Fruit fly (Drosophila melanogaster) whole organism, embryonic: Measurements from ENCODE around the gene CG7366.

Experiments
- B-H1 ChIP-seq: fragments of 200-800 bp; sonication (Bioruptor generic); IDR thresholded peaks from 3 replicates; pipeline ENCODE4 v1.3.6; 2022; ENCODE audit warnings: missing biosample characterization, missing genetic modification characterization
- Bdp1 ChIP-seq: fragments of 200-800 bp; sonication (Bioruptor generic); optimal IDR thresholded peaks from 3 replicates; lab custom pipeline; 2016; ENCODE audit warnings: missing biosample characterization, missing genetic modification characterization
- CG10274 ChIP-seq: fragments of 200-800 bp; sonication (Bioruptor generic); optimal IDR thresholded peaks from 3 replicates; lab custom pipeline; 2017; ENCODE audit warnings: missing biosample characterization, mild to moderate bottlenecking, missing genetic modification characterization
- CG11093 ChIP-seq: fragments of 200-800 bp; sonication (Bioruptor generic); IDR thresholded peaks from 3 replicates; pipeline ENCODE4 v1.3.6; 2022; ENCODE audit warnings: missing biosample characterization, missing genetic modification characterization
- CG13123 ChIP-seq: fragments of 200-800 bp; sonication (Bioruptor generic); optimal IDR thresholded peaks from 2 replicates; lab custom pipeline; 2016; ENCODE audit warnings: missing biosample characterization, missing genetic modification characterization
- CG13287 ChIP-seq: fragments of 200-800 bp; sonication (Bioruptor generic); IDR thresholded peaks from 2 replicates; pipeline ENCODE4 v1.3.6; 2022; ENCODE audit warnings: missing biosample characterization, missing genetic modification characterization; ENCODE audit not compliant: partially characterized antibody
- CG14860 ChIP-seq: fragments of 200-800 bp; sonication (Bioruptor generic); IDR thresholded peaks from 3 replicates; pipeline ENCODE4 v1.3.6; 2022; ENCODE audit warnings: missing biosample characterization, missing genetic modification characterization; ENCODE audit not compliant: partially characterized antibody
- CG1647 ChIP-seq: fragments of 200-800 bp; sonication (Bioruptor generic); optimal IDR thresholded peaks from 3 replicates; lab custom pipeline; 2016; ENCODE audit warnings: missing biosample characterization, missing genetic modification characterization
- CG17568 ChIP-seq: fragments of 200-800 bp; sonication (Bioruptor generic); optimal IDR thresholded peaks from 2 replicates; lab custom pipeline; 2018; ENCODE audit warnings: missing biosample characterization, mild to moderate bottlenecking, missing genetic modification characterization, moderate library complexity
- CG2202 ChIP-seq: fragments of 200-800 bp; sonication (Bioruptor generic); optimal IDR thresholded peaks from 2 replicates; lab custom pipeline; 2018; ENCODE audit warnings: missing biosample characterization, mild to moderate bottlenecking, missing genetic modification characterization
- CG31388 ChIP-seq: fragments of 200-800 bp; sonication (Bioruptor generic); optimal IDR thresholded peaks from 2 replicates; lab custom pipeline; 2016; ENCODE audit warnings: missing biosample characterization, missing genetic modification characterization
- CG31441 ChIP-seq: fragments of 200-800 bp; sonication (Bioruptor generic); IDR thresholded peaks from 2 replicates; pipeline ENCODE4 v1.3.6; 2022; ENCODE audit warnings: missing biosample characterization, missing genetic modification characterization
- CG3407 ChIP-seq: fragments of 200-800 bp; sonication (Bioruptor generic); optimal IDR thresholded peaks from 2 replicates; lab custom pipeline; 2018; ENCODE audit warnings: missing biosample characterization, mild to moderate bottlenecking, missing genetic modification characterization
- CG4617 ChIP-seq: fragments of 200-800 bp; sonication (Bioruptor generic); optimal IDR thresholded peaks from 3 replicates; lab custom pipeline; 2016; ENCODE audit warnings: missing biosample characterization, missing genetic modification characterization, borderline replicate concordance
- CG6254 ChIP-seq: fragments of 200-800 bp; sonication (Bioruptor generic); optimal IDR thresholded peaks from 3 replicates; lab custom pipeline; 2017; ENCODE audit warnings: mild to moderate bottlenecking, missing biosample characterization, missing genetic modification reagents, missing genetic modification characterization
- CG7271 ChIP-seq: fragments of 200-800 bp; sonication (Bioruptor generic); optimal IDR thresholded peaks from 2 replicates; lab custom pipeline; 2018; ENCODE audit warnings: missing biosample characterization, mild to moderate bottlenecking, missing genetic modification characterization, moderate library complexity
- CHES-1-like ChIP-seq: fragments of 200-800 bp; sonication (Bioruptor generic); optimal IDR thresholded peaks from 2 replicates; lab custom pipeline; 2016; ENCODE audit warnings: missing biosample characterization, missing genetic modification characterization
- CoRest ChIP-seq: fragments of 200-800 bp; sonication (Bioruptor generic); optimal IDR thresholded peaks from 3 replicates; lab custom pipeline; 2018; ENCODE audit warnings: missing biosample characterization, mild to moderate bottlenecking, missing genetic modification characterization, moderate library complexity
- Dad ChIP-seq: fragments of 200-800 bp; sonication (Bioruptor generic); optimal IDR thresholded peaks from 3 replicates; lab custom pipeline; 2016; ENCODE audit warnings: missing biosample characterization, missing genetic modification characterization
- GATAe ChIP-seq: fragments of 200-800 bp; sonication (Bioruptor generic); conservative IDR thresholded peaks from 2 replicates; pipeline ENCODE4 v1.3.6; 2022; ENCODE audit warnings: missing biosample characterization, missing genetic modification characterization
- Gug ChIP-seq: fragments of 200-800 bp; sonication (Bioruptor generic); IDR thresholded peaks from 4 replicates; pipeline ENCODE4 v1.3.6; 2022; ENCODE audit warnings: missing biosample characterization, missing genetic modification characterization
- Mes4 ChIP-seq: fragments of 200-800 bp; sonication (Bioruptor generic); optimal IDR thresholded peaks from 2 replicates; lab custom pipeline; 2016; ENCODE audit warnings: missing biosample characterization, missing genetic modification characterization
- Myb ChIP-seq: fragments of 200-800 bp; sonication (Bioruptor generic); optimal IDR thresholded peaks from 2 replicates; lab custom pipeline; 2016; ENCODE audit warnings: missing biosample characterization, missing genetic modification characterization
- Nf-YC ChIP-seq: fragments of 200-800 bp; optimal IDR thresholded peaks from 3 replicates; lab custom pipeline; 2019; ENCODE audit warnings: missing biosample characterization, mild to moderate bottlenecking, missing genetic modification characterization, moderate library complexity
- Side ChIP-seq: fragments of 200-800 bp; sonication (Bioruptor generic); optimal IDR thresholded peaks from 2 replicates; lab custom pipeline; 2016; ENCODE audit warnings: missing biosample characterization, missing genetic modification characterization
- Sry-δ ChIP-seq: fragments of 200-800 bp; sonication (Bioruptor generic); optimal IDR thresholded peaks from 2 replicates; lab custom pipeline; 2016; ENCODE audit warnings: missing biosample characterization, missing genetic modification characterization
- Tbp ChIP-seq: fragments of >200 bp; optimal IDR thresholded peaks from 2 replicates; lab custom pipeline; 2018; ENCODE audit warnings: missing biosample characterization, missing genetic modification characterization
- Trl ChIP-seq, 3 experiments: fragments of >200 bp in 2 of 3; fragments of 200-800 bp in 1 of 3; sonication (Bioruptor generic) in 1 of 3; optimal IDR thresholded peaks; 2 replicates in 1 of 3; 3 replicates in 2 of 3; lab custom pipeline; 2016 to 2017; ENCODE audit warnings: missing biosample characterization in 1 of 3, missing genetic modification characterization in 1 of 3
- Usf ChIP-seq: fragments of 200-800 bp; sonication (Bioruptor generic); optimal IDR thresholded peaks from 2 replicates; lab custom pipeline; 2017; ENCODE audit warnings: missing genotype, missing biosample characterization, missing genetic modification characterization
- Vsx1 ChIP-seq: fragments of 200-800 bp; sonication (Bioruptor generic); optimal IDR thresholded peaks from 2 replicates; lab custom pipeline; 2017; ENCODE audit warnings: missing biosample characterization, mild to moderate bottlenecking, missing genetic modification characterization, missing genetic modification reagents
- Xbp1 ChIP-seq: fragments of 200-800 bp; sonication (Bioruptor generic); optimal IDR thresholded peaks from 3 replicates; lab custom pipeline; 2016; ENCODE audit warnings: missing biosample characterization, mild to moderate bottlenecking, missing genetic modification characterization
- ase ChIP-seq: fragments of 200-800 bp; sonication (Bioruptor generic); IDR thresholded peaks from 3 replicates; pipeline ENCODE4 v1.3.6; 2022; ENCODE audit warnings: missing biosample characterization, missing genetic modification characterization
- crol ChIP-seq: fragments of 200-800 bp; sonication (Bioruptor generic); IDR thresholded peaks from 2 replicates; pipeline ENCODE4 v1.3.6; 2022; ENCODE audit warnings: missing biosample characterization, missing genetic modification characterization
- cwo ChIP-seq: fragments of 200-800 bp; sonication (Bioruptor generic); optimal IDR thresholded peaks from 3 replicates; lab custom pipeline; 2017; ENCODE audit warnings: missing biosample characterization, missing genetic modification characterization, mild to moderate bottlenecking, moderate library complexity, missing genetic modification reagents
- dpn ChIP-seq, 2 experiments: fragments of 200-800 bp; sonication (Bioruptor generic); optimal IDR thresholded peaks; 3 replicates each; lab custom pipeline; 2016; ENCODE audit warnings: missing biosample characterization in 2 of 2, missing genetic modification characterization in 2 of 2
- emc ChIP-seq: fragments of 200-800 bp; sonication (Bioruptor generic); optimal IDR thresholded peaks from 2 replicates; lab custom pipeline; 2016; ENCODE audit warnings: missing biosample characterization, missing genetic modification characterization
- ewg ChIP-seq: fragments of 200-800 bp; sonication (Bioruptor generic); optimal IDR thresholded peaks from 3 replicates; lab custom pipeline; 2017; ENCODE audit warnings: mild to moderate bottlenecking, missing biosample characterization, missing genetic modification reagents, missing genetic modification characterization
- fd102C ChIP-seq: fragments of 200-800 bp; sonication (Bioruptor generic); optimal IDR thresholded peaks from 2 replicates; lab custom pipeline; 2018; ENCODE audit warnings: missing biosample characterization, mild to moderate bottlenecking, missing genetic modification characterization, moderate library complexity
- fd3F ChIP-seq: fragments of 200-800 bp; sonication (Bioruptor generic); optimal IDR thresholded peaks from 2 replicates; lab custom pipeline; 2018; ENCODE audit warnings: missing biosample characterization, mild to moderate bottlenecking, missing genetic modification characterization, moderate library complexity
- kni ChIP-seq: fragments of 200-800 bp; sonication (Bioruptor generic); optimal IDR thresholded peaks from 3 replicates; lab custom pipeline; 2017; ENCODE audit warnings: mild to moderate bottlenecking, missing biosample characterization, missing genetic modification reagents, missing genetic modification characterization
- odd ChIP-seq: fragments of 200-800 bp; sonication (Bioruptor generic); optimal IDR thresholded peaks from 2 replicates; lab custom pipeline; 2017; ENCODE audit warnings: missing biosample characterization, mild to moderate bottlenecking, missing genetic modification characterization
- onecut ChIP-seq: fragments of 200-800 bp; sonication (Bioruptor generic); IDR thresholded peaks from 2 replicates; pipeline ENCODE4 v1.3.6; 2022; ENCODE audit warnings: missing biosample characterization, missing genetic modification characterization
- psq ChIP-seq: fragments of 200-800 bp; sonication (Bioruptor generic); optimal IDR thresholded peaks from 2 replicates; lab custom pipeline; 2017; ENCODE audit warnings: missing biosample characterization, missing genetic modification characterization
- rib ChIP-seq: fragments of 200-800 bp; sonication (Bioruptor generic); IDR thresholded peaks from 2 replicates; pipeline ENCODE4 v1.3.6; 2022; ENCODE audit warnings: missing biosample characterization, missing genetic modification characterization
- slbo ChIP-seq: fragments of 200-800 bp; sonication (Bioruptor generic); IDR thresholded peaks from 2 replicates; pipeline ENCODE4 v1.3.6; 2022; ENCODE audit warnings: missing biosample characterization, missing genetic modification characterization
- sna ChIP-seq: fragments of 200-800 bp; sonication (Bioruptor generic); IDR thresholded peaks from 2 replicates; pipeline ENCODE4 v1.3.6; 2022; ENCODE audit warnings: missing biosample characterization, missing genetic modification characterization; ENCODE audit not compliant: partially characterized antibody
- sug ChIP-seq: fragments of 200-800 bp; optimal IDR thresholded peaks from 2 replicates; lab custom pipeline; 2019; ENCODE audit warnings: missing biosample characterization, mild to moderate bottlenecking, missing genetic modification characterization, moderate library complexity
- tio ChIP-seq: fragments of 200-800 bp; sonication (Bioruptor generic); optimal IDR thresholded peaks from 2 replicates; lab custom pipeline; 2017; ENCODE audit warnings: missing biosample characterization, missing genetic modification characterization, inconsistent platforms
- toy ChIP-seq: fragments of 200-800 bp; sonication (Bioruptor generic); IDR thresholded peaks from 2 replicates; pipeline ENCODE4 v1.3.6; 2022; ENCODE audit warnings: missing biosample characterization, missing genetic modification characterization
- vvl ChIP-seq: fragments of 200-800 bp; sonication (Bioruptor generic); IDR thresholded peaks from 2 replicates; pipeline ENCODE4 v1.3.6; 2022; ENCODE audit warnings: missing biosample characterization, missing genetic modification characterization
- zfh2 ChIP-seq: fragments of 200-800 bp; sonication (Bioruptor generic); optimal IDR thresholded peaks from 2 replicates; lab custom pipeline; 2016; ENCODE audit warnings: missing biosample characterization, missing genetic modification characterization

Gene CG7366

dm6 chr3L:8151727-8152199 is 50.5 kb downstream of the CG7366 start, which contains the start of gene CG13676 (continued):
- TF ChIP-seq rib (peak; percentile 44; the same call in 1 of the 2 replicates), sug (tag; lab: Kevin White, UChicago) (no peak), CG17568 (no peak), vvl (0 out of 2 replicates have a peak, but pooled peaks have one; percentile 41), tio (no peak), cwo (GFP tag; lab: Kevin White, UChicago) (no peak), CG31441 (GFP tag; lab: Robert Waterston, UW) (no peak), CG11093 (no peak), Trl (optimal IDR thresholded peaks at IDR 0.05; lab: Kevin White, UChicago) (peak; percentile 59 to 78), Trl (GFP tag; optimal IDR thresholded peaks at IDR 0.05; lab: Kevin White, UChicago) (no peak), Xbp1 (GFP tag; lab: Kevin White, UChicago) (no peak), Side (GFP tag; lab: Kevin White, UChicago) (no peak), fd3F (GFP tag; lab: Kevin White, UChicago) (no peak), onecut (GFP tag; lab: Robert Waterston, UW) (no peak), CG14860 (GFP tag; lab: Robert Waterston, UW) (no peak), Nf-YC (tag; lab: Kevin White, UChicago) (peak; percentile 34), Usf (GFP tag; lab: Kevin White, UChicago) (no peak), Bdp1 (GFP tag; lab: Kevin White, UChicago) (no peak), CG10274 (GFP tag; lab: Kevin White, UChicago) (no peak), Dad (GFP tag; lab: Kevin White, UChicago) (no peak), Gug (no peak), B-H1 (no peak), psq (GFP tag; lab: Kevin White, UChicago) (no peak), CG2202 (tag; lab: Kevin White, UChicago) (no peak), kni (GFP tag; lab: Kevin White, UChicago) (no peak), ase (GFP tag; lab: Robert Waterston, UW) (no peak), CHES-1-like (GFP tag; lab: Kevin White, UChicago) (no peak), GATAe (GFP tag; lab: Robert Waterston, UW) (no peak), ewg (GFP tag; lab: Kevin White, UChicago) (no peak), Sry-δ (GFP tag; lab: Kevin White, UChicago) (no peak), CG3407 (GFP tag; lab: Kevin White, UChicago) (no peak), toy (GFP tag; lab: Robert Waterston, UW) (no peak), sna (GFP tag; lab: Robert Waterston, UW) (no peak), Vsx1 (no peak), odd (GFP tag; lab: Kevin White, UChicago) (no peak), Myb (no peak), emc (GFP tag; lab: Kevin White, UChicago) (no peak), zfh2 (GFP tag; lab: Kevin White, UChicago) (no peak), crol (GFP tag; lab: Robert Waterston, UW) (no peak), CG7271 (no peak), fd102C (no peak), CG13123 (GFP tag; lab: Kevin White, UChicago) (no peak), CG1647 (GFP tag; lab: Kevin White, UChicago) (no peak), Tbp (no peak), CoRest (tag; lab: Kevin White, UChicago) (no peak), CG13287 (peak; percentile 36), CG6254 (GFP tag; lab: Kevin White, UChicago) (no peak), Mes4 (no peak), CG4617 (GFP tag; lab: Kevin White, UChicago) (no peak), CG31388 (GFP tag; lab: Kevin White, UChicago) (no peak), slbo (no peak), dpn (GFP tag; optimal IDR thresholded peaks at IDR 0.05; lab: Kevin White, UChicago) (no peak)
